In the genomic region with DNA sequence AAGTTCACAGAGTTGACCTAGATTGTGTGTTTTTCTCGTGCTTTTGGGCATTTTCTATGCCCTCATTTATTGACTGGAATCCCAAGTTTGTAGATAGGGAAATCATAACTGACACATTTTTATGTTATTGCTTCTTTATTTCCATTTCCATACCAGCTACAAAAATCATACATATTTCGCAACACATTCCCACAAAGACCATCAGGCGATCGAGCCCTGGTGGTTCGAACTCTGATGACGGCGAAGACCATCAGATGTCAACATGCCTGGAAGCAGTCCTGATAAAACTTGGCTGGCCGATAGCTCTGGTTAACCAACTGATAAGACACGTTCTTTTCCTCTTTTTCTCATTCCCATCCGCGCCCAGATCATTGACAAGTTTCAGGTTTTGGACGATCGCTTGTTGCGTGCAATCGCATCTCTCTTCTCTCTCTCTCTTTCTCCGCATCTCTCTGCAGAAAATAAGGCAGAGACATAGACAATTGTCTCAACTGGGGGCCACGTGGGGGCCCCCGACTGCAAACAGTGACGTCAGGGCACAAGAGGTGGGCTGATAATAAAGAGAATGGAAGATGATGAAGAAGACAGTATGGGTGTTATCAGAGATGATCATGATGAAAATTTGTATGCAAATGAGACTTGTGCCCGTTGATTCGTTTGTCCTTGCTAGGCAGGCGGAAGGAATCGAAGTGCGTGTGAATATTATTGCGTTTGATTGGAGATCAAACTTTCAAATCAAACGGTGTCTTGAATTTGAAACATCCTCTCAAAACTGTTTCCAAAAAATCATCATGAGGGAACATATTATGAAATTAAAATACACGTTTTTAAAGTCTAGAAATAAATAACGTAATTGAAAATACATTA, we compare ENCODE assay signal across 3 worm cellular contexts.
TF ChIP-seq lines count a peak whose summit lies in the region.

No protein-coding gene starts in this region.

TF ChIP-seq in whole organism, L1 larva, 84 proteins besides CTCF, POLR2A, EP300 and RAD21 (continued from another document):
- TF ChIP-seq irx-1 (tag; optimal IDR thresholded peaks at IDR 0.05; lab: Kevin White, UChicago) (peak; percentile 18), hpl-2 (GFP tag; optimal IDR thresholded peaks at IDR 0.05; lab: Kevin White, UChicago) (peak; percentile 69), dpl-1 (GFP tag; optimal IDR thresholded peaks at IDR 0.05; lab: Kevin White, UChicago) (peak in 2 of 3 experiments; percentile 9 to 44), sptf-1 (tag; optimal IDR thresholded peaks at IDR 0.05; lab: Kevin White, UChicago) (no peak), pag-3 (tag; optimal IDR thresholded peaks at IDR 0.05; lab: Kevin White, UChicago; ENCODE audit: borderline replicate concordance, insufficient read depth) (peak; percentile 21), skn-1 (tag; optimal IDR thresholded peaks at IDR 0.05; lab: Kevin White, UChicago) (peak; percentile 63), tlp-1 (tag; optimal IDR thresholded peaks at IDR 0.05; lab: Kevin White, UChicago) (no peak), sox-4 (tag; optimal IDR thresholded peaks at IDR 0.05; lab: Kevin White, UChicago) (no peak), nhr-85 (tag; lab: Kevin White, UChicago) (peak; percentile 96), mab-9 (GFP tag; IDR thresholded peaks at IDR 0.05; lab: Robert Waterston, UW) (no peak), hlh-4 (tag; optimal IDR thresholded peaks at IDR 0.05; lab: Kevin White, UChicago) (no peak), lir-3 (tag; optimal IDR thresholded peaks at IDR 0.05; lab: Kevin White, UChicago; ENCODE audit: poor library complexity) (peak; percentile 54), sup-37 (GFP tag; optimal IDR thresholded peaks at IDR 0.05; lab: Kevin White, UChicago) (peak; percentile 40), unc-62 (GFP tag; optimal IDR thresholded peaks at IDR 0.05; lab: Kevin White, UChicago) (no peak), nhr-12 (tag; optimal IDR thresholded peaks at IDR 0.05; lab: Kevin White, UChicago) (no peak), tbx-2 (tag; optimal IDR thresholded peaks at IDR 0.05; lab: Kevin White, UChicago) (peak; percentile 90), ces-1 (GFP tag; optimal IDR thresholded peaks at IDR 0.05; lab: Kevin White, UChicago) (no peak), pax-3 (tag; optimal IDR thresholded peaks at IDR 0.05; lab: Kevin White, UChicago) (peak; percentile 36), rnt-1 (tag; optimal IDR thresholded peaks at IDR 0.05; lab: Kevin White, UChicago) (peak; percentile 89), lin-35 (GFP tag; optimal IDR thresholded peaks at IDR 0.05; lab: Kevin White, UChicago) (peak; percentile 31 to 85), isw-1 (GFP tag; IDR thresholded peaks at IDR 0.05; lab: Robert Waterston, UW) (no peak), egl-13 (tag; optimal IDR thresholded peaks at IDR 0.05; lab: Kevin White, UChicago) (peak; percentile 66), aha-1 (tag; optimal IDR thresholded peaks at IDR 0.05; lab: Kevin White, UChicago) (peak; percentile 11), F16B12.6 (tag; optimal IDR thresholded peaks at IDR 0.05; lab: Kevin White, UChicago) (no peak), zip-4 (GFP tag; optimal IDR thresholded peaks at IDR 0.05; lab: Kevin White, UChicago) (peak; percentile 34), nhr-84 (tag; optimal IDR thresholded peaks at IDR 0.05; lab: Kevin White, UChicago) (no peak), snpc-4 (tag; optimal IDR thresholded peaks at IDR 0.05; lab: Kevin White, UChicago) (peak; percentile 3), mef-2 (tag; optimal IDR thresholded peaks at IDR 0.05; lab: Kevin White, UChicago) (peak; percentile 74), ama-1 (optimal IDR thresholded peaks at IDR 0.05; lab: Kevin White, UChicago) (no peak), ztf-11 (tag; optimal IDR thresholded peaks at IDR 0.05; lab: Kevin White, UChicago) (no peak), Y116A8C.19 (tag; optimal IDR thresholded peaks at IDR 0.05; lab: Kevin White, UChicago; ENCODE audit: borderline replicate concordance) (no peak), blmp-1 (tag; optimal IDR thresholded peaks at IDR 0.05; lab: Kevin White, UChicago) (peak; percentile 63)

TF ChIP-seq in whole organism, L4 larva, 104 proteins besides CTCF, POLR2A, EP300 and RAD21 (continued from another document):
- TF ChIP-seq pha-4 (GFP tag; IDR thresholded peaks at IDR 0.05; lab: Robert Waterston, UW) (peak; percentile 92), pha-4 (tag; optimal IDR thresholded peaks at IDR 0.05; lab: Kevin White, UChicago) (no peak), nhr-10 (tag; optimal IDR thresholded peaks at IDR 0.05; lab: Kevin White, UChicago) (peak; percentile 97), ces-1 (GFP tag; optimal IDR thresholded peaks at IDR 0.05; lab: Kevin White, UChicago) (no peak), pqm-1 (tag; optimal IDR thresholded peaks at IDR 0.05; lab: Kevin White, UChicago) (peak; percentile 80), ztf-7 (tag; optimal IDR thresholded peaks at IDR 0.05; lab: Kevin White, UChicago) (peak; percentile 3), nhr-25 (tag; optimal IDR thresholded peaks at IDR 0.05; lab: Kevin White, UChicago; ENCODE audit: borderline replicate concordance, insufficient read depth) (peak; percentile 42), zfp-3 (GFP tag; conservative IDR thresholded peaks at IDR 0.05; lab: Robert Waterston, UW) (peak; percentile 72)

TF ChIP-seq in whole organism, young adult, 124 proteins besides CTCF, POLR2A, EP300 and RAD21 (continued from another document):
- no peak for TF ChIP-seq F52B5.7 (tag; optimal IDR thresholded peaks at IDR 0.05; lab: Kevin White, UChicago)
- peak; percentile 48; the same call in 1 of the 2 replicates for TF ChIP-seq hmg-1.2 (GFP tag; IDR thresholded peaks at IDR 0.05; lab: Robert Waterston, UW)
- no peak for TF ChIP-seq rpc-1 (optimal IDR thresholded peaks at IDR 0.05; lab: Kevin White, UChicago)
- TF ChIP-seq rpc-1 (tag; optimal IDR thresholded peaks at IDR 0.05; lab: Kevin White, UChicago) = no peak
- TF ChIP-seq B0035.1 (tag; optimal IDR thresholded peaks at IDR 0.05; lab: Kevin White, UChicago) = no peak
- TF ChIP-seq ztf-6 (GFP tag; IDR thresholded peaks at IDR 0.05; lab: Robert Waterston, UW) = no peak
- TF ChIP-seq ceh-40 (GFP tag; IDR thresholded peaks at IDR 0.05; lab: Robert Waterston, UW) = no peak
- peak; percentile 14 for TF ChIP-seq F23B12.7 (tag; optimal IDR thresholded peaks at IDR 0.05; lab: Kevin White, UChicago; ENCODE audit: insufficient read depth)
- peak; percentile 40 for TF ChIP-seq die-1 (tag; optimal IDR thresholded peaks at IDR 0.05; lab: Kevin White, UChicago)
- peak; percentile 57 for TF ChIP-seq repo-1 (tag; optimal IDR thresholded peaks at IDR 0.05; lab: Kevin White, UChicago)
- no peak for TF ChIP-seq F55B11.4 (tag; optimal IDR thresholded peaks at IDR 0.05; lab: Kevin White, UChicago; ENCODE audit: borderline replicate concordance, insufficient read depth)
- TF ChIP-seq pbrm-1 (GFP tag; IDR thresholded peaks at IDR 0.05; lab: Robert Waterston, UW) = peak; percentile 67
- no peak for TF ChIP-seq ztf-25 (GFP tag; IDR thresholded peaks at IDR 0.05; lab: Robert Waterston, UW)
- TF ChIP-seq xnd-1 (tag; optimal IDR thresholded peaks at IDR 0.05; lab: Kevin White, UChicago) = no peak
- TF ChIP-seq F49E8.2 (tag; optimal IDR thresholded peaks at IDR 0.05; lab: Kevin White, UChicago; ENCODE audit: insufficient read depth) = no peak
- TF ChIP-seq madf-8 (GFP tag; conservative IDR thresholded peaks at IDR 0.05; lab: Robert Waterston, UW) = no peak
- no peak for TF ChIP-seq nhr-179 (tag; optimal IDR thresholded peaks at IDR 0.05; lab: Kevin White, UChicago)
- no peak for TF ChIP-seq snpc-1.1 (tag; optimal IDR thresholded peaks at IDR 0.05; lab: Kevin White, UChicago; ENCODE audit: insufficient read depth)
- TF ChIP-seq Y53F4B.3 (GFP tag; IDR thresholded peaks at IDR 0.05; lab: Robert Waterston, UW) = no peak
- TF ChIP-seq let-607 (tag; optimal IDR thresholded peaks at IDR 0.05; lab: Kevin White, UChicago) = peak; percentile 90 to 96
- TF ChIP-seq let-526 (GFP tag; IDR thresholded peaks at IDR 0.05; lab: Robert Waterston, UW) = peak; percentile 56; the same call in 1 of the 2 replicates
- no peak for TF ChIP-seq nhr-120 (GFP tag; IDR thresholded peaks at IDR 0.05; lab: Robert Waterston, UW)
- no peak for TF ChIP-seq nfya-2 (GFP tag; IDR thresholded peaks at IDR 0.05; lab: Robert Waterston, UW)
- TF ChIP-seq attf-6 (GFP tag; IDR thresholded peaks at IDR 0.05; lab: Robert Waterston, UW) = no peak
- TF ChIP-seq F57C9.4 (tag; optimal IDR thresholded peaks at IDR 0.05; lab: Kevin White, UChicago) = no peak
- peak; percentile 72 for TF ChIP-seq madf-10 (tag; optimal IDR thresholded peaks at IDR 0.05; lab: Kevin White, UChicago)
- TF ChIP-seq hlh-26 (GFP tag; conservative IDR thresholded peaks at IDR 0.05; lab: Robert Waterston, UW) = no peak
- peak; percentile 64; the same call in 1 of the 2 replicates for TF ChIP-seq Y53G8AR.9 (GFP tag; conservative IDR thresholded peaks at IDR 0.05; lab: Robert Waterston, UW)
- TF ChIP-seq sptf-2 (GFP tag; optimal IDR thresholded peaks at IDR 0.05; lab: Kevin White, UChicago) = peak; percentile 79
- TF ChIP-seq aptf-2 (GFP tag; conservative IDR thresholded peaks at IDR 0.05; lab: Robert Waterston, UW) = no peak
- TF ChIP-seq K11D2.4 (GFP tag; IDR thresholded peaks at IDR 0.05; lab: Robert Waterston, UW) = peak; percentile 82
